Worm (Caenorhabditis elegans) whole organism, L1 larva: ENCODE results near the gene ZK643.5.
A peak's percentile ranks its signal among the peaks of the same experiment; 100 is the strongest.

Source experiments
- C04F5.9 ChIP-seq: sonication (generic microtip); optimal IDR thresholded peaks from 2 replicates; lab custom pipeline; 2016; ENCODE audit warnings: missing genetic modification characterization, missing compliant biosample characterization
- Y116A8C.19 ChIP-seq: sonication (generic microtip); optimal IDR thresholded peaks from 2 replicates; lab custom pipeline; 2016; ENCODE audit warnings: missing compliant biosample characterization, missing genetic modification characterization, borderline replicate concordance
- aha-1 ChIP-seq: fragments of 150-350 bp; optimal IDR thresholded peaks from 2 replicates; lab custom pipeline; 2014; ENCODE audit warnings: missing biosample characterization, missing genetic modification characterization
- alr-1 ChIP-seq: fragments of 200-800 bp; sonication (Bioruptor generic); optimal IDR thresholded peaks from 2 replicates; lab custom pipeline; 2018; ENCODE audit warnings: borderline replicate concordance, mild to moderate bottlenecking, missing genetic modification characterization, missing compliant biosample characterization
- ceh-8 ChIP-seq: fragments of 200-800 bp; sonication (Bioruptor generic); optimal IDR thresholded peaks from 2 replicates; lab custom pipeline; 2018; ENCODE audit warnings: mild to moderate bottlenecking, missing genetic modification characterization, moderate library complexity, missing compliant biosample characterization
- ceh-82 ChIP-seq, 3 experiments: fragments of 150-350 bp in 1 of 3; sonication (generic microtip) in 2 of 3; optimal IDR thresholded peaks; 2 replicates each; lab custom pipeline; 2014 to 2017; ENCODE audit warnings: missing biosample characterization in 3 of 3, missing genetic modification characterization in 3 of 3
- ceh-88 ChIP-seq: fragments of 200-800 bp; sonication (Bioruptor generic); IDR thresholded peaks from 2 replicates; pipeline ENCODE4 v1.3.6; 2022; ENCODE audit warnings: missing genetic modification characterization, missing compliant biosample characterization
- efl-1 ChIP-seq, 4 experiments: fragments of 150-350 bp; optimal IDR thresholded peaks in 3 of 4; peaks in 1 of 4; 1 replicate in 1 of 4; 2 replicates in 3 of 4; lab custom pipeline; 2014; ENCODE audit warnings: missing biosample characterization in 2 of 4, missing genetic modification characterization in 2 of 4, missing genetic modification reagents in 2 of 4
- efl-3 ChIP-seq: fragments of 200-800 bp; sonication (Bioruptor generic); optimal IDR thresholded peaks from 2 replicates; lab custom pipeline; 2018; ENCODE audit warnings: mild to moderate bottlenecking, missing genetic modification characterization, missing compliant biosample characterization
- egl-13 ChIP-seq: sonication (generic microtip); optimal IDR thresholded peaks from 2 replicates; lab custom pipeline; 2016; ENCODE audit warnings: missing genotype, missing genetic modification reagents, missing genetic modification characterization, missing compliant biosample characterization
- elt-2 ChIP-seq: sonication (generic microtip); optimal IDR thresholded peaks from 2 replicates; lab custom pipeline; 2016; ENCODE audit warnings: missing genetic modification characterization, mild to moderate bottlenecking, inconsistent platforms, missing compliant biosample characterization, missing genetic modification reagents
- ets-5 ChIP-seq: fragments of 200-800 bp; sonication (Bioruptor generic); IDR thresholded peaks from 2 replicates; pipeline ENCODE4 v1.3.6; 2022; ENCODE audit warnings: missing genetic modification characterization, missing compliant biosample characterization
- fos-1 ChIP-seq: fragments of 150-350 bp; optimal IDR thresholded peaks from 2 replicates; lab custom pipeline; 2014; ENCODE audit warnings: missing biosample characterization, missing genetic modification characterization
- grh-1 ChIP-seq: fragments of 200-800 bp; sonication (Bioruptor generic); IDR thresholded peaks from 2 replicates; pipeline ENCODE4 v1.3.6; 2022; ENCODE audit warnings: missing genetic modification reagents, missing genetic modification characterization, missing compliant biosample characterization
- hlh-17 ChIP-seq: fragments of 200-800 bp; sonication (Bioruptor generic); optimal IDR thresholded peaks from 2 replicates; lab custom pipeline; 2018; ENCODE audit warnings: missing genetic modification characterization, mild to moderate bottlenecking, missing compliant biosample characterization, moderate library complexity, borderline replicate concordance
- hlh-4 ChIP-seq: sonication (generic microtip); optimal IDR thresholded peaks from 2 replicates; lab custom pipeline; 2016; ENCODE audit warnings: mild to moderate bottlenecking, missing genetic modification characterization, missing compliant biosample characterization
- irx-1 ChIP-seq: sonication (generic microtip); optimal IDR thresholded peaks from 2 replicates; lab custom pipeline; 2016; ENCODE audit warnings: missing genetic modification characterization, missing compliant biosample characterization
- isw-1 ChIP-seq: fragments of 200-800 bp; sonication (Bioruptor generic); IDR thresholded peaks from 2 replicates; pipeline ENCODE4 v1.3.6; 2022; ENCODE audit warnings: missing genetic modification characterization, missing compliant biosample characterization
- jun-1 ChIP-seq: fragments of 150-350 bp; optimal IDR thresholded peaks from 2 replicates; lab custom pipeline; 2014; ENCODE audit warnings: missing biosample characterization, missing genetic modification reagents, missing genetic modification characterization
- lin-13 ChIP-seq: fragments of 150-350 bp; optimal IDR thresholded peaks from 2 replicates; lab custom pipeline; 2014; ENCODE audit warnings: missing biosample characterization, missing genetic modification reagents, missing genetic modification characterization
- lir-3 ChIP-seq: sonication (generic microtip); optimal IDR thresholded peaks from 2 replicates; lab custom pipeline; 2016; ENCODE audit warnings: mild to moderate bottlenecking, missing genetic modification characterization, moderate library complexity, missing compliant biosample characterization; ENCODE audit not compliant: poor library complexity
- mdl-1 ChIP-seq, 2 experiments: fragments of 150-350 bp; optimal IDR thresholded peaks; 2 replicates each; lab custom pipeline; 2014 to 2017; ENCODE audit warnings: missing biosample characterization in 2 of 2, missing genetic modification characterization in 2 of 2, inconsistent platforms in 1 of 2
- mep-1 ChIP-seq: fragments of 150-350 bp; optimal IDR thresholded peaks from 2 replicates; lab custom pipeline; 2014; ENCODE audit warnings: missing biosample characterization, missing genetic modification characterization
- nhr-11 ChIP-seq: fragments of 150-350 bp; optimal IDR thresholded peaks from 2 replicates; lab custom pipeline; 2014; ENCODE audit warnings: missing biosample characterization, missing genetic modification characterization
- nhr-12 ChIP-seq: sonication (generic microtip); optimal IDR thresholded peaks from 2 replicates; lab custom pipeline; 2017; ENCODE audit warnings: missing biosample characterization, missing genetic modification characterization
- nhr-19 ChIP-seq: fragments of 200-800 bp; sonication (Bioruptor generic); conservative IDR thresholded peaks from 2 replicates; pipeline ENCODE4 v1.3.6; 2022; ENCODE audit warnings: missing genetic modification characterization, missing compliant biosample characterization
- nhr-20 ChIP-seq: sonication (generic microtip); optimal IDR thresholded peaks from 2 replicates; lab custom pipeline; 2016; ENCODE audit warnings: mild to moderate bottlenecking, missing genetic modification characterization, missing compliant biosample characterization
- nhr-28 ChIP-seq: fragments of 150-350 bp; optimal IDR thresholded peaks from 2 replicates; lab custom pipeline; 2014; ENCODE audit warnings: missing biosample characterization, missing genetic modification characterization
- nhr-47 ChIP-seq: sonication (generic microtip); optimal IDR thresholded peaks from 2 replicates; lab custom pipeline; 2016; ENCODE audit warnings: mild to moderate bottlenecking, missing genetic modification characterization, moderate library complexity, missing compliant biosample characterization
- nhr-76 ChIP-seq: sonication (generic microtip); optimal IDR thresholded peaks from 2 replicates; lab custom pipeline; 2017; ENCODE audit warnings: missing biosample characterization, missing genetic modification characterization
- nhr-77 ChIP-seq: fragments of 150-350 bp; optimal IDR thresholded peaks from 2 replicates; lab custom pipeline; 2014; ENCODE audit warnings: missing biosample characterization, missing genetic modification characterization
- nhr-85 ChIP-seq: sonication (generic microtip); peaks from one replicate; lab custom pipeline; 2016; ENCODE audit warnings: missing genetic modification characterization, inconsistent platforms, missing compliant biosample characterization
- snpc-4 ChIP-seq: fragments of 150-350 bp; optimal IDR thresholded peaks from 2 replicates; lab custom pipeline; 2014; ENCODE audit warnings: missing biosample characterization, missing genetic modification characterization
- sptf-1 ChIP-seq: fragments of 150-350 bp; optimal IDR thresholded peaks from 2 replicates; lab custom pipeline; 2014; ENCODE audit warnings: missing biosample characterization, missing genetic modification characterization
- sup-37 ChIP-seq: fragments of 200-800 bp; sonication (Bioruptor generic); optimal IDR thresholded peaks from 2 replicates; lab custom pipeline; 2018; ENCODE audit warnings: mild to moderate bottlenecking, missing genetic modification characterization, missing compliant biosample characterization
- swsn-7 ChIP-seq: sonication (generic microtip); optimal IDR thresholded peaks from 2 replicates; lab custom pipeline; 2016; ENCODE audit warnings: missing genetic modification characterization, missing compliant biosample characterization
- tbx-2 ChIP-seq: sonication (generic microtip); optimal IDR thresholded peaks from 2 replicates; lab custom pipeline; 2016; ENCODE audit warnings: missing genetic modification characterization, missing compliant biosample characterization
- tlp-1 ChIP-seq: fragments of 150-350 bp; optimal IDR thresholded peaks from 2 replicates; lab custom pipeline; 2014; ENCODE audit warnings: missing biosample characterization, missing genetic modification characterization
- unc-130 ChIP-seq: fragments of 150-350 bp; optimal IDR thresholded peaks from 2 replicates; lab custom pipeline; 2017; ENCODE audit warnings: missing biosample characterization, missing genetic modification characterization, inconsistent platforms
- unc-30 ChIP-seq: sonication (generic microtip); optimal IDR thresholded peaks from 2 replicates; lab custom pipeline; 2017; ENCODE audit warnings: missing biosample characterization, missing genetic modification characterization
- unc-98 ChIP-seq: fragments of 200-800 bp; sonication (Bioruptor generic); IDR thresholded peaks from 2 replicates; pipeline ENCODE4 v1.3.6; 2022; ENCODE audit warnings: missing genetic modification characterization, missing compliant biosample characterization
- ztf-11 ChIP-seq, 2 experiments: sonication (generic microtip); optimal IDR thresholded peaks; 2 replicates each; lab custom pipeline; 2016 to 2017; ENCODE audit warnings: missing genetic modification characterization in 2 of 2, missing biosample characterization in 1 of 2, missing compliant biosample characterization in 1 of 2
- ztf-4 ChIP-seq: fragments of 150-350 bp; optimal IDR thresholded peaks from 2 replicates; lab custom pipeline; 2014; ENCODE audit warnings: missing biosample characterization, missing genetic modification characterization

ZK643.5 gene

ce11 chrIII:8904914-8905665 lies 50.9 kb downstream of the ZK643.5 start, which contains the start of gene unc-32 (continued):
- TF ChIP-seq fos-1, result peak; percentile 11
- no peak for TF ChIP-seq unc-130 (tag; lab: Kevin White, UChicago)
- no peak for TF ChIP-seq jun-1 (tag; lab: Kevin White, UChicago)
- TF ChIP-seq isw-1 (GFP tag; lab: Robert Waterston, UW), result no peak
- peak; percentile 63 for TF ChIP-seq mep-1 (tag; lab: Kevin White, UChicago)
- no peak for TF ChIP-seq ztf-11 (tag; optimal IDR thresholded peaks at IDR 0.05; lab: Kevin White, UChicago)
- TF ChIP-seq nhr-11 (tag; lab: Kevin White, UChicago), result no peak
- TF ChIP-seq sptf-1 (tag; lab: Kevin White, UChicago), result no peak
- no peak for TF ChIP-seq grh-1 (GFP tag; lab: Robert Waterston, UW)
- no peak for TF ChIP-seq nhr-28 (tag; lab: Kevin White, UChicago)
- no peak for TF ChIP-seq nhr-12
- TF ChIP-seq irx-1 (tag; lab: Kevin White, UChicago), result no peak
- no peak for TF ChIP-seq nhr-77 (tag; lab: Kevin White, UChicago)
- TF ChIP-seq swsn-7 (tag; lab: Kevin White, UChicago), result peak; percentile 35
- peak; percentile 39 to 40 for TF ChIP-seq efl-1 (optimal IDR thresholded peaks at IDR 0.05; lab: Kevin White, UChicago)
- TF ChIP-seq efl-1 (GFP tag; optimal IDR thresholded peaks at IDR 0.05 in 1 of 2; lab: Kevin White, UChicago), result peak; percentile 35 to 37
- no peak for TF ChIP-seq efl-3 (GFP tag; lab: Kevin White, UChicago)
- no peak for TF ChIP-seq nhr-19 (GFP tag; lab: Robert Waterston, UW)
- TF ChIP-seq tbx-2 (tag; lab: Kevin White, UChicago), result peak; percentile 21
- no peak for TF ChIP-seq unc-30
- TF ChIP-seq Y116A8C.19, result no peak
- TF ChIP-seq nhr-76, result no peak
- peak in 2 of 3 experiments; percentile 26 to 72 for TF ChIP-seq ceh-82 (tag; optimal IDR thresholded peaks at IDR 0.05; lab: Kevin White, UChicago)
- TF ChIP-seq lin-13 (GFP tag; lab: Kevin White, UChicago), result no peak
- TF ChIP-seq elt-2 (tag; lab: Kevin White, UChicago), result no peak
- no peak for TF ChIP-seq lir-3 (tag; lab: Kevin White, UChicago)
- TF ChIP-seq sup-37 (GFP tag; lab: Kevin White, UChicago), result no peak
- no peak for TF ChIP-seq snpc-4 (tag; lab: Kevin White, UChicago)
- TF ChIP-seq tlp-1 (tag; lab: Kevin White, UChicago), result no peak
- TF ChIP-seq hlh-4, result no peak
- no peak for TF ChIP-seq aha-1 (tag; lab: Kevin White, UChicago)
- TF ChIP-seq egl-13 (tag; lab: Kevin White, UChicago), result no peak
- no peak for TF ChIP-seq ets-5 (GFP tag; lab: Robert Waterston, UW)
- TF ChIP-seq hlh-17, result no peak
- TF ChIP-seq ztf-4 (tag; lab: Kevin White, UChicago), result no peak
- peak; percentile 56 for TF ChIP-seq C04F5.9 (tag; lab: Kevin White, UChicago)
- TF ChIP-seq alr-1 (tag; lab: Kevin White, UChicago), result no peak
- peak in 1 of 2 experiments; percentile 18 for TF ChIP-seq mdl-1 (tag; optimal IDR thresholded peaks at IDR 0.05; lab: Kevin White, UChicago)
- peak; percentile 44 for TF ChIP-seq nhr-47 (tag; lab: Kevin White, UChicago)
- peak; percentile 37 for TF ChIP-seq nhr-85 (tag; lab: Kevin White, UChicago)
- no peak for TF ChIP-seq ceh-8 (GFP tag; lab: Kevin White, UChicago)
- no peak for TF ChIP-seq ceh-88 (GFP tag; lab: Robert Waterston, UW)
- TF ChIP-seq unc-98 (GFP tag; lab: Robert Waterston, UW), result no peak
- TF ChIP-seq nhr-20, result peak; percentile 4
- TF ChIP-seq, all 84 proteins: peak for 25
